Worm (Caenorhabditis elegans) whole organism, L2 larva: ENCODE results near the gene F18H3.4.

Experiments used
- C34F6.9 ChIP-seq: fragments of 150-350 bp; optimal IDR thresholded peaks from 2 replicates; lab custom pipeline; 2014; ENCODE audit warnings: missing biosample characterization, missing genetic modification characterization
- F13H6.1 ChIP-seq: sonication (generic microtip); optimal IDR thresholded peaks from 2 replicates; lab custom pipeline; 2016; ENCODE audit warnings: missing genetic modification characterization, missing compliant biosample characterization
- Y55F3AM.14 ChIP-seq: fragments of 200-800 bp; sonication (Bioruptor generic); optimal IDR thresholded peaks from 2 replicates; lab custom pipeline; 2018; ENCODE audit warnings: mild to moderate bottlenecking, missing genetic modification characterization, missing compliant biosample characterization
- alr-1 ChIP-seq: fragments of 150-350 bp; optimal IDR thresholded peaks from 2 replicates; lab custom pipeline; 2014; ENCODE audit warnings: missing biosample characterization, missing genetic modification characterization
- blmp-1 ChIP-seq: sonication (generic microtip); optimal IDR thresholded peaks from 2 replicates; lab custom pipeline; 2017; ENCODE audit warnings: missing genetic modification characterization, mild to moderate bottlenecking, missing compliant biosample characterization, antibody characterized with exemption, moderate library complexity; ENCODE audit not compliant: insufficient read depth
- ceh-16 ChIP-seq: fragments of 150-350 bp; optimal IDR thresholded peaks from 2 replicates; lab custom pipeline; 2014; ENCODE audit warnings: missing biosample characterization, missing genetic modification characterization
- ceh-82 ChIP-seq: fragments of 150-350 bp; optimal IDR thresholded peaks from 2 replicates; lab custom pipeline; 2014; ENCODE audit warnings: missing biosample characterization, missing genetic modification characterization
- crh-2 ChIP-seq: sonication (generic microtip); optimal IDR thresholded peaks from 2 replicates; lab custom pipeline; 2017; ENCODE audit warnings: missing biosample characterization, missing genetic modification characterization
- dmd-4 ChIP-seq: sonication (generic microtip); optimal IDR thresholded peaks from 2 replicates; lab custom pipeline; 2017; ENCODE audit warnings: missing biosample characterization, missing genetic modification characterization
- egl-27 ChIP-seq: sonication (generic microtip); optimal IDR thresholded peaks from 3 replicates; lab custom pipeline; 2017; ENCODE audit warnings: missing biosample characterization, missing genetic modification reagents, missing genetic modification characterization
- elt-1 ChIP-seq: fragments of 150-350 bp; optimal IDR thresholded peaks from 2 replicates; lab custom pipeline; 2014; ENCODE audit warnings: missing biosample characterization, missing genetic modification characterization
- lin-13 ChIP-seq: fragments of 150-350 bp; optimal IDR thresholded peaks from 2 replicates; lab custom pipeline; 2014; ENCODE audit warnings: missing biosample characterization, missing genetic modification reagents, missing genetic modification characterization
- lin-39 ChIP-seq: fragments of 150-350 bp; optimal IDR thresholded peaks from 2 replicates; lab custom pipeline; 2014; ENCODE audit warnings: missing biosample characterization, missing genetic modification reagents, missing genetic modification characterization
- lsy-2 ChIP-seq, 2 experiments: fragments of 150-350 bp in 1 of 2; sonication (generic microtip) in 1 of 2; optimal IDR thresholded peaks; 2 replicates each; lab custom pipeline; 2014 to 2017; ENCODE audit warnings: missing biosample characterization in 2 of 2, missing genetic modification characterization in 2 of 2
- mab-5 ChIP-seq: fragments of 150-350 bp; optimal IDR thresholded peaks from 2 replicates; lab custom pipeline; 2014; ENCODE audit warnings: missing biosample characterization, missing genetic modification characterization
- nhr-10 ChIP-seq: sonication (generic microtip); optimal IDR thresholded peaks from 2 replicates; lab custom pipeline; 2017; ENCODE audit warnings: missing biosample characterization, missing genetic modification characterization
- nhr-12 ChIP-seq: fragments of 150-350 bp; optimal IDR thresholded peaks from 2 replicates; lab custom pipeline; 2014; ENCODE audit warnings: missing biosample characterization, missing genetic modification characterization
- nhr-129 ChIP-seq: fragments of 150-350 bp; optimal IDR thresholded peaks from 2 replicates; lab custom pipeline; 2014; ENCODE audit warnings: missing biosample characterization, missing genetic modification characterization
- nhr-21 ChIP-seq: fragments of 150-350 bp; optimal IDR thresholded peaks from 2 replicates; lab custom pipeline; 2014; ENCODE audit warnings: missing biosample characterization, missing genetic modification characterization
- nhr-23 ChIP-seq: fragments of 150-350 bp; optimal IDR thresholded peaks from 2 replicates; lab custom pipeline; 2014; ENCODE audit warnings: missing biosample characterization, missing genetic modification reagents, missing genetic modification characterization
- nhr-237 ChIP-seq: fragments of 150-350 bp; optimal IDR thresholded peaks from 2 replicates; lab custom pipeline; 2014; ENCODE audit warnings: missing biosample characterization, missing genetic modification characterization
- nhr-25 ChIP-seq: fragments of 150-350 bp; sonication (generic microtip); optimal IDR thresholded peaks from 3 replicates; lab custom pipeline; 2014; ENCODE audit warnings: missing biosample characterization, missing genetic modification characterization
- nhr-6 ChIP-seq: fragments of 150-350 bp; optimal IDR thresholded peaks from 2 replicates; lab custom pipeline; 2014; ENCODE audit warnings: missing biosample characterization, missing genetic modification characterization
- nhr-77 ChIP-seq: fragments of 150-350 bp; optimal IDR thresholded peaks from 2 replicates; lab custom pipeline; 2014; ENCODE audit warnings: missing biosample characterization, missing genetic modification characterization
- peb-1 ChIP-seq: fragments of 150-350 bp; optimal IDR thresholded peaks from 2 replicates; lab custom pipeline; 2014; ENCODE audit warnings: missing biosample characterization, missing genetic modification characterization
- skn-1 ChIP-seq: sonication (generic microtip); optimal IDR thresholded peaks from 2 replicates; lab custom pipeline; 2017; ENCODE audit warnings: missing biosample characterization, missing genetic modification characterization
- sma-9 ChIP-seq, 2 experiments: fragments of 150-350 bp in 1 of 2; sonication (generic microtip) in 1 of 2; optimal IDR thresholded peaks; 2 replicates each; lab custom pipeline; 2014 to 2016; ENCODE audit warnings: missing genetic modification characterization in 2 of 2, mild to moderate bottlenecking in 1 of 2, missing biosample characterization in 1 of 2, missing compliant biosample characterization in 1 of 2, missing genetic modification reagents in 1 of 2, moderate library complexity in 1 of 2
- snpc-4 ChIP-seq: fragments of 150-350 bp; optimal IDR thresholded peaks from 2 replicates; lab custom pipeline; 2014; ENCODE audit warnings: missing biosample characterization, missing genetic modification characterization
- unc-39 ChIP-seq: fragments of 150-350 bp; optimal IDR thresholded peaks from 2 replicates; lab custom pipeline; 2014; ENCODE audit warnings: missing biosample characterization, missing genetic modification characterization
- unc-62 ChIP-seq: fragments of 150-350 bp; optimal IDR thresholded peaks from 2 replicates; lab custom pipeline; 2014; ENCODE audit warnings: missing biosample characterization, missing genetic modification reagents, missing genetic modification characterization
- zag-1 ChIP-seq: fragments of 150-350 bp; optimal IDR thresholded peaks from 2 replicates; lab custom pipeline; 2014; ENCODE audit warnings: missing biosample characterization, missing genetic modification characterization
- ztf-1 ChIP-seq: fragments of 200-800 bp; sonication (Bioruptor generic); conservative IDR thresholded peaks from 2 replicates; pipeline ENCODE4 v1.3.6; 2022; ENCODE audit warnings: missing genetic modification characterization, missing compliant biosample characterization
- ztf-11 ChIP-seq: sonication (generic microtip); optimal IDR thresholded peaks from 2 replicates; lab custom pipeline; 2017; ENCODE audit warnings: missing biosample characterization, missing genetic modification characterization

F18H3.4 gene

DNA sequence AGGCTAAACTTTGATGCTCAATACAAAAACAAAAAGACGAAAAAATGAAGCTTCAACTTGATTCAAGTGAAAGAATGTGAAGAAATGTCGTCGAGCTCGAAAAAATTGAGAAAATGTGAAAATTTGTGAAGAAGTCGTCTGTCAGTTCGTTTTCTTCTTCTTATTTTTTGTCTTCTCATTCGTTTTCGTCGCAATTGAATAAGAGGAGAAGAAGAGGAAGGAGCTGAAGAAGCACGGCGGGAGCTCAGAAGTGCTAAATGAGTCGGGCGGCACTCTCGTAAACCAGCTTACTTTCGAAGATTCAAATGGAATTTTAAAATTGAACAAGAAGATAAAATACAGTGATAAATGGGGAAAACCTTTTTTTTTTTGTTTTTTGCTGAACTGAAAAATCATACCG is 23.7 kb upstream of the F18H3.4 start:
- TF ChIP-seq peb-1 (tag; lab: Kevin White, UChicago) (no peak), C34F6.9 (tag; lab: Kevin White, UChicago) (no peak)

DNA sequence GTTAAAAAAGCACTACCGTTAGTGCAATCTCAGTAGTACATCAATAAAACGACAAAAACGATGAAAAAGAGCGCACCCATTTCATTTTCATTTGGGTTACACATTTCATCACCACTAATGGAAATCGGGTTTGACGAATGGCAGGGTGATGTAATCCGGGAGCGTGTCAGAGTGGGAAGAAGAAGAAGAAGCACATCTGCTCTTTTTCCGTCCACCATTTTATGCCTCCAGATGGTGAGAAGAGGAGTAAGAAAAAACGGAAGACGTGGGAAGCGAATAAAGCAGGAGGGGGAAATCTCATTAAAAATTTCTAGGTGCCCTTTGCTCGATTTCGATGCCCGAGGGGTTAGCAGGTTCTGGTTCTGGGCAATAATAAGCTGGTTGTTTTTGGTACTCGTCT is 22.8 kb upstream of the F18H3.4 start:
- TF ChIP-seq lin-39 (tag; lab: Kevin White, UChicago) (no peak), nhr-129 (peak; percentile 21)

DNA sequence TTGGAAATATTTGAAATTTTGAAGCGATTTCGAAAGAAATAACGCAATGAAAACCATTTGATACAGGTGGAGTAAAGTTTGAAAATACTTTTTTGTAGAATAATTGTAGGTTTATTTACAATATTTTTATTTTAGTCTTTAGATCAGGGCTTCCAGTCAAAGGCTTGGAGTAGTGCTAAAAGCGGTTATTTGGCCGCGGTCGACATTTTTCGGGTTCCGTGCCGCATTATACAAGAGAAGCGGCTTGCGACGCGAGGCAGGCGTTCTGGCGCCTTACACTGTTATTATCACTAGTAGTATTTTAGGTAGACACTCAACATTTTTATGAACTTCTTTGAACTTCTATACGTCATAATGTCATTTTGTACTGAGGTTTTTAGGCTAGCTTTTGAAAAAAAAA is 22.4 kb upstream of the F18H3.4 start:
- TF ChIP-seq lin-13 (GFP tag; lab: Kevin White, UChicago) (no peak), snpc-4 (tag; lab: Kevin White, UChicago) (peak; percentile 43), egl-27 (tag; lab: Kevin White, UChicago) (no peak), Y55F3AM.14 (GFP tag; lab: Kevin White, UChicago) (no peak), sma-9 (GFP tag; optimal IDR thresholded peaks at IDR 0.05; lab: Kevin White, UChicago) (peak; percentile 5), sma-9 (tag; optimal IDR thresholded peaks at IDR 0.05; lab: Kevin White, UChicago) (no peak)

DNA sequence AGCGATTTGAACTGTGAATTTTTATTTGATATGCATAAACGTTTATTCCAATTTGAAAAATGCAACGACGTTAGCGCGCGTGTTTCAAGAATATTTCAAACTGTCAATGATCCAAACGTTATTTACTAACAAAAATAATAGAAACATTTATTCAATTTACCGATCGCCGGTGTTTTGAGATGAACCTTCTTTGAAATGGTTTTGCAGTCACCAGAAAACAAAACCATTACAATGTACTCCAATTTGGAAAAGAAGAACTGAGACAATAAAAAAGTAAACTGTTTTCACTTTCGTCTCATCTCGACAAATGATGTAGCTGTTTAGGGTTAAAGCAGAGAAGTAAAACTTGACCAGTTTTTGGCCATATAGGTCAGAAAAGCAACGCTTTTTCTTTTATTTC is 21.7 kb upstream of the F18H3.4 start, which contains the start of gene H06A10.1:
Gene H06A10.1, plus strand, starts transcription at position 301 of the 400 bp plus-strand sequence.
- TF ChIP-seq nhr-21 (tag; lab: Kevin White, UChicago): no peak
- TF ChIP-seq zag-1 (tag; lab: Kevin White, UChicago): no peak
- TF ChIP-seq ceh-16: no peak
- no peak for TF ChIP-seq ceh-82 (tag; lab: Kevin White, UChicago)
- TF ChIP-seq snpc-4 (tag; lab: Kevin White, UChicago): no peak
- TF ChIP-seq ztf-1 (GFP tag; lab: Robert Waterston, UW): no peak
- no peak for TF ChIP-seq nhr-77 (tag; lab: Kevin White, UChicago)
- TF ChIP-seq nhr-10 (tag; lab: Kevin White, UChicago): no peak
- TF ChIP-seq nhr-6 (tag; lab: Kevin White, UChicago): no peak
- no peak for TF ChIP-seq ztf-11 (tag; lab: Kevin White, UChicago)
- no peak for TF ChIP-seq nhr-12 (tag; lab: Kevin White, UChicago)
- TF ChIP-seq, all 48 proteins: peak for 0

DNA sequence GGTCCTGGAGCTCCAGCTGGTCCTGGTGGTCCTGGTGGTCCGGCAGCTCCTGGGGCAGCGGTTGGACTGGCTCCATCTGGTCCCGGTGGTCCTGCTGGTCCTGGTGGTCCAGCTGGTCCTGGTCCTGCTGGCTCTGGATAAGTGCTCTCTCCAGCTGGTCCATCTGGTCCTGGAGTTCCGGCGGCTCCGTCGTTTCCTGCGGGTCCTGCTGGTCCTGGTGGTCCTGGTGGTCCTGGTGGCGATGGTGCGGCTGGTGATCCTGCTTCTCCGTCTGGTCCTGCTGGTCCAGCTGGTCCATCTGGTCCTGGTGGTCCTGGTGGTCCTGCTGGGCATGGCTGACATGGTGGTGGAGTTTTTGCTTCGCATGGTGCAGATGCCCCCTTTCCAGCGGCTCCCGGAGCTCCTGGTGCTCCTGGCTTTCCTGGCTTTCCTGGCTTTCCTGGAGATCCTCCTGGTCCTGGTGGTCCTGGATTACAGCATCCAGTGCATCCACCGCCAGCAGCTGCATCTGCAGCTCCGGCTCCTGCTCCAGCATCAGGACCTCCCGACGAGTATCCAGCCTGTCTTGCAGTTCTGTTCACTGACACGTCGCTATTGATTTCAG is 18.6 kb upstream of the F18H3.4 start:
- TF ChIP-seq F13H6.1 (tag; lab: Kevin White, UChicago) (no peak), unc-39 (tag; lab: Kevin White, UChicago) (no peak), snpc-4 (tag; lab: Kevin White, UChicago) (no peak), alr-1 (tag; lab: Kevin White, UChicago) (no peak), nhr-25 (tag; lab: Kevin White, UChicago) (no peak), ceh-16 (no peak), Y55F3AM.14 (GFP tag; lab: Kevin White, UChicago) (no peak), lsy-2 (tag; optimal IDR thresholded peaks at IDR 0.05; lab: Kevin White, UChicago) (no peak), unc-62 (GFP tag; lab: Kevin White, UChicago) (no peak), blmp-1 (tag; lab: Kevin White, UChicago) (no peak)

DNA sequence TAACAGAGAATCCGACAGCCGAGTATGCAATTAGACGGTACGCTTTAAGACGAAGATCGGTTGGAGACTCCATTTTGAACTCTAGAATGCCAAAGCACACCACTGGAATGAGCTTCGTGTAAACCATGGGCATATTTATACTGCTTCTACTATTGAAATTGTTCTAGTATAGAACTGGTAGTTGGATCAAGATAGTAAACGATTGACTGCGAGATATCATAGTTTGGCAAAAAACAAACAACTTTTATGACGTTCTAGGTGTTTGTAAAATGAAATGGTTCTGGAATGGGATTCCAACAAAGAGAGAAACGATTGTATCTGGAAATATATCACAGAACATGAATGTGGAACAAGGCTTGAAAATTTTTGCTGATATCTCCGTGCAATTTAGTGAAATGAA is 17.9 kb upstream of the F18H3.4 start, which contains the start of gene col-185:
Gene col-185, minus strand, starts transcription at position 101 of the 400 bp plus-strand sequence.
- no peak for TF ChIP-seq crh-2
- no peak for TF ChIP-seq nhr-23
- no peak for TF ChIP-seq nhr-237
- TF ChIP-seq nhr-21 (tag; lab: Kevin White, UChicago): no peak
- TF ChIP-seq ceh-16: no peak
- no peak for TF ChIP-seq lsy-2 (tag; optimal IDR thresholded peaks at IDR 0.05; lab: Kevin White, UChicago)
- no peak for TF ChIP-seq elt-1 (tag; lab: Kevin White, UChicago)
- no peak for TF ChIP-seq dmd-4 (tag; lab: Kevin White, UChicago)
- TF ChIP-seq mab-5 (tag; lab: Kevin White, UChicago): no peak
- no peak for TF ChIP-seq ceh-82 (tag; lab: Kevin White, UChicago)
- TF ChIP-seq skn-1 (tag; lab: Kevin White, UChicago): no peak
- TF ChIP-seq C34F6.9 (tag; lab: Kevin White, UChicago): no peak
- TF ChIP-seq, all 48 proteins: peak for 0
